Fruit fly (Drosophila melanogaster): ENCODE results near the gene Dph4.

The Dph4 gene

DNA sequence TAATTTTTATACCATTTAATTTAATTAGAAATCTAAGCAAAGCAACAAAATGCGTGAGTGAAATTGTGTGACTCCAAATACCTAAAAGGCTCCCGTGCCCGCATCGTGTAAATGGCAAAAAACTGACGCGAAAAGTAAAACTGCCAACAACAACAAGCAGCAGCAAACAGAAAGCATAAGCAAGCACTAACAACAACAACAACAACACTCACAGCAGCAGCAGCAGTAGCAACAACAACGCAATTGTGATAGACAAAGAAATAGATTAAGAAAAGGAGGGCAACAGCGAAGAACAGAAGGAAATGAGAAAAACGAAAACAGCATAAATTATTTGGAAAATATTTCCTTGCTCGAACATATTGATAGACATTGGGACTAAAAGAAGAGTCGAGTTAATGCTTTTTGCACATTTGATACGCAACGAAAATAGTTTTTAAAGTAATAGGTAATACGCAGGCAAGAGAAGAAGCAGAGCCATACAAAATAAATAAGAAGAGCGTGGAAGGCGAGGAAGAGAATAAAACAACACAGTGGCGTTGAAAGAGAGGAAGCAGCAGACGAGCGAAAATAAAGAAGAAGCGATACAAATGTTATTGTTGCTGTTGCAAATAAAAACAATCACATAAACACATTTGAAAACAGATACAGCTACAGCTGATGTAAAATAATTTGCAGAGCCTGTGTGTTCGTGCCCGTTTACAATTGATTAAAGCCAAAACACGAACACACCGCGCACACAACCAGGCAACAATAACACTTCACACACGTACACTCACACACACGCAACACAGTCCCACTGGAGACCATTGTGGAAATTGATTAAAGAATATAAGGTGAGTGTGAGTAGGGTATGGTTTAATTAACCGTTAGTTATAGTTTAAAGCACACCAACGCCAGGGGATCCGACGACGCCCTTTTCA is 46.1 kb upstream of the Dph4 start (continued):
- TF ChIP-seq HLH4C (GFP tag; IDR thresholded peaks at IDR 0.05; ENCODE audit: partially characterized antibody) (0 out of 3 replicates have a peak, but pooled peaks have one; percentile 5), Rx (GFP tag; IDR thresholded peaks at IDR 0.05) (no peak), schlank (tag; optimal IDR thresholded peaks at IDR 0.05) (no peak), CG17568 (GFP tag; optimal IDR thresholded peaks at IDR 0.05) (peak; percentile 49), HmgD (GFP tag; optimal IDR thresholded peaks at IDR 0.05) (no peak), CG1647 (GFP tag; optimal IDR thresholded peaks at IDR 0.05) (no peak), sens (GFP tag) (no peak), CG7839 (tag; optimal IDR thresholded peaks at IDR 0.05) (no peak), fd64A (GFP tag; optimal IDR thresholded peaks at IDR 0.05) (no peak), CG9817 (tag; optimal IDR thresholded peaks at IDR 0.05) (no peak), ro (GFP tag; IDR thresholded peaks at IDR 0.05) (no peak), Trl (optimal IDR thresholded peaks at IDR 0.05) (peak in 1 of 2 experiments; percentile 85), Trl (GFP tag; optimal IDR thresholded peaks at IDR 0.05) (no peak), Opbp (GFP tag; IDR thresholded peaks at IDR 0.05; ENCODE audit: partially characterized antibody) (0 out of 3 replicates have a peak, but pooled peaks have one; percentile 1), CG18262 (tag; optimal IDR thresholded peaks at IDR 0.05) (no peak), onecut (GFP tag; IDR thresholded peaks at IDR 0.05) (no peak), odd (GFP tag; optimal IDR thresholded peaks at IDR 0.05) (no peak), CG15696 (tag; optimal IDR thresholded peaks at IDR 0.05) (no peak), Med (GFP tag) (no peak), CG1602 (GFP tag; optimal IDR thresholded peaks at IDR 0.05) (no peak), CG3995 (GFP tag; optimal IDR thresholded peaks at IDR 0.05) (no peak), CG11085 (GFP tag; IDR thresholded peaks at IDR 0.05) (no peak), Nf-YA (GFP tag; IDR thresholded peaks at IDR 0.05) (no peak), CG10431 (GFP tag; optimal IDR thresholded peaks at IDR 0.05) (no peak), Lim3 (GFP tag; IDR thresholded peaks at IDR 0.05) (no peak), ERR (GFP tag; optimal IDR thresholded peaks at IDR 0.05) (peak; percentile 11), CG1603 (tag; optimal IDR thresholded peaks at IDR 0.05) (no peak), her (GFP tag; optimal IDR thresholded peaks at IDR 0.05) (no peak), CG7786 (GFP tag; optimal IDR thresholded peaks at IDR 0.05) (no peak), Scr (GFP tag; IDR thresholded peaks at IDR 0.05; ENCODE audit: partially characterized antibody) (no peak), mirr (GFP tag; optimal IDR thresholded peaks at IDR 0.05) (peak; percentile 36), Abd-B (GFP tag; optimal IDR thresholded peaks at IDR 0.05) (no peak), CG11093 (GFP tag; IDR thresholded peaks at IDR 0.05) (no peak), Eip74EF (GFP tag; optimal IDR thresholded peaks at IDR 0.05) (no peak), CG2202 (tag; optimal IDR thresholded peaks at IDR 0.05) (no peak), Adf1 (GFP tag; IDR thresholded peaks at IDR 0.05) (no peak; the same call in 1 of the 2 replicates), CG9437 (GFP tag; optimal IDR thresholded peaks at IDR 0.05) (no peak), CG18764 (GFP tag; optimal IDR thresholded peaks at IDR 0.05) (no peak), ken (GFP tag; IDR thresholded peaks at IDR 0.05) (no peak), CG34224 (GFP tag; IDR thresholded peaks at IDR 0.05; ENCODE audit: partially characterized antibody) (no peak), sr (GFP tag; IDR thresholded peaks at IDR 0.05) (no peak), CG2712 (tag; optimal IDR thresholded peaks at IDR 0.05) (no peak), ems (GFP tag; optimal IDR thresholded peaks at IDR 0.05) (no peak), pros (GFP tag; optimal IDR thresholded peaks at IDR 0.05) (peak; percentile 30), Sry-β (GFP tag; optimal IDR thresholded peaks at IDR 0.05) (no peak), pho (GFP tag; optimal IDR thresholded peaks at IDR 0.05) (no peak), sima (GFP tag; optimal IDR thresholded peaks at IDR 0.05) (no peak), CG12236 (GFP tag; optimal IDR thresholded peaks at IDR 0.05) (no peak), CG4360 (GFP tag; IDR thresholded peaks at IDR 0.05) (peak; percentile 99), Ssrp (tag; optimal IDR thresholded peaks at IDR 0.05) (no peak)
